Worm (Caenorhabditis elegans) whole organism, L1 larva: ENCODE measurements around the gene srt-34.

Experiments
- C04F5.9 ChIP-seq: sonication (generic microtip); optimal IDR thresholded peaks from 2 replicates; lab custom pipeline; 2016; ENCODE audit warnings: missing genetic modification characterization, missing compliant biosample characterization
- Y116A8C.19 ChIP-seq: sonication (generic microtip); optimal IDR thresholded peaks from 2 replicates; lab custom pipeline; 2016; ENCODE audit warnings: missing compliant biosample characterization, missing genetic modification characterization, borderline replicate concordance
- ama-1 ChIP-seq: fragments of 150-350 bp; optimal IDR thresholded peaks from 2 replicates; lab custom pipeline; 2014
- ceh-63 ChIP-seq: fragments of 200-800 bp; sonication (Bioruptor generic); optimal IDR thresholded peaks from 2 replicates; lab custom pipeline; 2018; ENCODE audit warnings: mild to moderate bottlenecking, missing genetic modification characterization, missing compliant biosample characterization
- ceh-90 ChIP-seq: sonication (generic microtip); optimal IDR thresholded peaks from 2 replicates; lab custom pipeline; 2016; ENCODE audit warnings: missing genetic modification characterization, missing compliant biosample characterization
- ces-1 ChIP-seq: fragments of 150-350 bp; optimal IDR thresholded peaks from 2 replicates; lab custom pipeline; 2014; ENCODE audit warnings: missing biosample characterization, missing genetic modification reagents, missing genetic modification characterization
- dpl-1 ChIP-seq, 3 experiments: fragments of 150-350 bp in 2 of 3; sonication (generic microtip) in 1 of 3; optimal IDR thresholded peaks; 2 replicates each; lab custom pipeline; 2014 to 2017; ENCODE audit warnings: missing biosample characterization in 3 of 3, missing genetic modification characterization in 3 of 3, missing genetic modification reagents in 3 of 3
- efl-1 ChIP-seq, 4 experiments: fragments of 150-350 bp; optimal IDR thresholded peaks in 3 of 4; peaks in 1 of 4; 1 replicate in 1 of 4; 2 replicates in 3 of 4; lab custom pipeline; 2014; ENCODE audit warnings: missing biosample characterization in 2 of 4, missing genetic modification characterization in 2 of 4, missing genetic modification reagents in 2 of 4
- efl-3 ChIP-seq: fragments of 200-800 bp; sonication (Bioruptor generic); optimal IDR thresholded peaks from 2 replicates; lab custom pipeline; 2018; ENCODE audit warnings: mild to moderate bottlenecking, missing genetic modification characterization, missing compliant biosample characterization
- grh-1 ChIP-seq: fragments of 200-800 bp; sonication (Bioruptor generic); IDR thresholded peaks from 2 replicates; pipeline ENCODE4 v1.3.6; 2022; ENCODE audit warnings: missing genetic modification reagents, missing genetic modification characterization, missing compliant biosample characterization
- hlh-4 ChIP-seq: sonication (generic microtip); optimal IDR thresholded peaks from 2 replicates; lab custom pipeline; 2016; ENCODE audit warnings: mild to moderate bottlenecking, missing genetic modification characterization, missing compliant biosample characterization
- irx-1 ChIP-seq: sonication (generic microtip); optimal IDR thresholded peaks from 2 replicates; lab custom pipeline; 2016; ENCODE audit warnings: missing genetic modification characterization, missing compliant biosample characterization
- lin-14 ChIP-seq: fragments of 200-800 bp; sonication (Bioruptor generic); optimal IDR thresholded peaks from 2 replicates; lab custom pipeline; 2018; ENCODE audit warnings: mild to moderate bottlenecking, missing genetic modification characterization, moderate library complexity, missing compliant biosample characterization
- lin-15B ChIP-seq: fragments of 150-350 bp; sonication (generic microtip); optimal IDR thresholded peaks from 3 replicates; lab custom pipeline; 2014; ENCODE audit warnings: missing biosample characterization, missing genetic modification characterization
- lir-3 ChIP-seq: sonication (generic microtip); optimal IDR thresholded peaks from 2 replicates; lab custom pipeline; 2016; ENCODE audit warnings: mild to moderate bottlenecking, missing genetic modification characterization, moderate library complexity, missing compliant biosample characterization; ENCODE audit not compliant: poor library complexity
- mef-2 ChIP-seq: fragments of 150-350 bp; optimal IDR thresholded peaks from 2 replicates; lab custom pipeline; 2014; ENCODE audit warnings: missing biosample characterization, missing genetic modification characterization
- mep-1 ChIP-seq: fragments of 150-350 bp; optimal IDR thresholded peaks from 2 replicates; lab custom pipeline; 2014; ENCODE audit warnings: missing biosample characterization, missing genetic modification characterization
- nhr-12 ChIP-seq: sonication (generic microtip); optimal IDR thresholded peaks from 2 replicates; lab custom pipeline; 2017; ENCODE audit warnings: missing biosample characterization, missing genetic modification characterization
- nhr-20 ChIP-seq: sonication (generic microtip); optimal IDR thresholded peaks from 2 replicates; lab custom pipeline; 2016; ENCODE audit warnings: mild to moderate bottlenecking, missing genetic modification characterization, missing compliant biosample characterization
- nhr-28 ChIP-seq: fragments of 150-350 bp; optimal IDR thresholded peaks from 2 replicates; lab custom pipeline; 2014; ENCODE audit warnings: missing biosample characterization, missing genetic modification characterization
- nhr-47 ChIP-seq: sonication (generic microtip); optimal IDR thresholded peaks from 2 replicates; lab custom pipeline; 2016; ENCODE audit warnings: mild to moderate bottlenecking, missing genetic modification characterization, moderate library complexity, missing compliant biosample characterization
- nhr-77 ChIP-seq: fragments of 150-350 bp; optimal IDR thresholded peaks from 2 replicates; lab custom pipeline; 2014; ENCODE audit warnings: missing biosample characterization, missing genetic modification characterization
- nhr-85 ChIP-seq: sonication (generic microtip); peaks from one replicate; lab custom pipeline; 2016; ENCODE audit warnings: missing genetic modification characterization, inconsistent platforms, missing compliant biosample characterization
- nhr-90 ChIP-seq: sonication (generic microtip); optimal IDR thresholded peaks from 2 replicates; lab custom pipeline; 2016; ENCODE audit warnings: mild to moderate bottlenecking, missing genetic modification characterization, missing compliant biosample characterization; ENCODE audit not compliant: poor library complexity
- pag-3 ChIP-seq: sonication (generic microtip); optimal IDR thresholded peaks from 2 replicates; lab custom pipeline; 2017; ENCODE audit warnings: missing genetic modification characterization, mild to moderate bottlenecking, missing compliant biosample characterization, antibody characterized with exemption, borderline replicate concordance; ENCODE audit not compliant: insufficient read depth
- pqm-1 ChIP-seq: sonication (generic microtip); optimal IDR thresholded peaks from 3 replicates; lab custom pipeline; 2017; ENCODE audit warnings: missing biosample characterization, missing genetic modification characterization
- skn-1 ChIP-seq: fragments of 150-350 bp; optimal IDR thresholded peaks from 2 replicates; lab custom pipeline; 2014; ENCODE audit warnings: missing biosample characterization, missing genetic modification characterization
- snpc-4 ChIP-seq: fragments of 150-350 bp; optimal IDR thresholded peaks from 2 replicates; lab custom pipeline; 2014; ENCODE audit warnings: missing biosample characterization, missing genetic modification characterization
- sox-4 ChIP-seq: sonication (generic microtip); optimal IDR thresholded peaks from 2 replicates; lab custom pipeline; 2016; ENCODE audit warnings: missing genetic modification characterization, missing compliant biosample characterization
- sptf-1 ChIP-seq: fragments of 150-350 bp; optimal IDR thresholded peaks from 2 replicates; lab custom pipeline; 2014; ENCODE audit warnings: missing biosample characterization, missing genetic modification characterization
- unc-86 ChIP-seq: sonication (generic microtip); optimal IDR thresholded peaks from 2 replicates; lab custom pipeline; 2016; ENCODE audit warnings: missing genetic modification characterization, missing compliant biosample characterization
- xbp-1 ChIP-seq: sonication (generic microtip); optimal IDR thresholded peaks from 2 replicates; lab custom pipeline; 2016; ENCODE audit warnings: missing genetic modification characterization, missing compliant biosample characterization
- zip-4 ChIP-seq: fragments of 200-800 bp; sonication (Bioruptor generic); optimal IDR thresholded peaks from 2 replicates; lab custom pipeline; 2018; ENCODE audit warnings: mild to moderate bottlenecking, missing genetic modification characterization, moderate library complexity, missing compliant biosample characterization

Gene srt-34

ce11 chrV:2830817-2831216 is 12.8 kb upstream of the srt-34 start, which contains the start of gene srw-2:
Gene srw-2 (plus strand): TSS chrV:2830878.
- TF ChIP-seq nhr-77 (no peak), mep-1 (no peak), snpc-4 (no peak), skn-1 (tag; lab: Kevin White, UChicago) (no peak), mef-2 (no peak), ama-1 (lab: Kevin White, UChicago) (no peak), efl-3 (GFP tag; lab: Kevin White, UChicago) (no peak), ces-1 (GFP tag; lab: Kevin White, UChicago) (no peak), xbp-1 (tag; lab: Kevin White, UChicago) (no peak), zip-4 (GFP tag; lab: Kevin White, UChicago) (no peak), nhr-12 (no peak), unc-86 (no peak)

DNA sequence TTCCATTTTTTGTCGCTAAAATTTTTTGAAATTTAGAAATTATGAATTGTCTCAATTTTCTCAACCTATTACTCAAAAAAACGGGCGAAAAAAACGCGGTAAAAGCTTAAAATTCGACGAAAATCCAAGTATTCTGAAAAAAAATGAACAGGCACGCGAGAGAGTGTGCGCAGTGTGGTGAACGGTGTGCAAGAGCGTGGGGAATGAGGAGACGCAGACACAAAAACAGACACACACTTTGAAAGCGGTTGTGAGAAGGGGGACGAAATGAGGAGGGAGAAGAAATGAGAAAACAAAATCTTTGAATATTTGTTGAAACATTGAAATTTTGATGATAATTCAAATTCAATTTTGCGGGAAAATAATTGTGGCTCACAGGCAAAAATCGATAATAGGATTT is 8.8 kb upstream of the srt-34 start, which contains the start of gene T03D3.5:
Gene T03D3.5 (minus strand): TSS at position 21 of the 400 bp plus-strand sequence.
- TF ChIP-seq efl-1 (optimal IDR thresholded peaks at IDR 0.05; lab: Kevin White, UChicago) (peak; percentile 61 to 65), efl-1 (GFP tag; optimal IDR thresholded peaks at IDR 0.05 in 1 of 2; lab: Kevin White, UChicago) (peak in 1 of 2 experiments; percentile 92), nhr-90 (tag; lab: Kevin White, UChicago) (no peak), C04F5.9 (tag; lab: Kevin White, UChicago) (no peak), dpl-1 (GFP tag; optimal IDR thresholded peaks at IDR 0.05; lab: Kevin White, UChicago) (peak in 2 of 3 experiments; percentile 19 to 20)

DNA sequence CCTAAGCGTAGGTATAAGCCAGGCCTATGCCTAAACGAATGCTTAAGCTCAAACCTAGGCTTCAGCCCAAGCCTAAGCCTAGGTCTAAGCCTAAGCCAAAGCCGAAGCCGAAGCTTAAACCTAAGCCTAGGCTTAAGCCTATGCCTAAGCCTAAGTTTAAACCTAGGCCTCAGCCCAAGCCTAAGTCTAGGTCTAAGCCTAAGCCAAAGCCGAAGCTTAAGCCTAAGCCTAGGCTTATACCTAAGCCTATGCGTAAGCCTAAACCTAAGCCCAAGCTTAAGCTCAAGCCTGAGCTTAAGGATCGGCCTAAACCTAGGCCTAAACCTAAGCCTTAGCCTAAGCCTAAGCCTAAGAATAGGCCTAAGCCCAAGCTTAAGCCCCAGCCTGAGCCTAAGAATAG is 8.0 kb upstream of the srt-34 start:
- TF ChIP-seq lin-15B (tag; lab: Kevin White, UChicago) (no peak), skn-1 (tag; lab: Kevin White, UChicago) (no peak), nhr-85 (tag; lab: Kevin White, UChicago) (no peak), lin-14 (GFP tag; lab: Kevin White, UChicago) (no peak), nhr-47 (tag; lab: Kevin White, UChicago) (no peak), pag-3 (tag; lab: Kevin White, UChicago) (no peak), lir-3 (tag; lab: Kevin White, UChicago) (no peak), nhr-77 (no peak), sox-4 (tag; lab: Kevin White, UChicago) (no peak), grh-1 (no peak), sptf-1 (tag; lab: Kevin White, UChicago) (no peak), Y116A8C.19 (no peak), irx-1 (tag; lab: Kevin White, UChicago) (no peak), pqm-1 (tag; lab: Kevin White, UChicago) (no peak), nhr-20 (no peak), nhr-28 (tag; lab: Kevin White, UChicago) (no peak), ceh-63 (GFP tag; lab: Kevin White, UChicago) (no peak)

DNA sequence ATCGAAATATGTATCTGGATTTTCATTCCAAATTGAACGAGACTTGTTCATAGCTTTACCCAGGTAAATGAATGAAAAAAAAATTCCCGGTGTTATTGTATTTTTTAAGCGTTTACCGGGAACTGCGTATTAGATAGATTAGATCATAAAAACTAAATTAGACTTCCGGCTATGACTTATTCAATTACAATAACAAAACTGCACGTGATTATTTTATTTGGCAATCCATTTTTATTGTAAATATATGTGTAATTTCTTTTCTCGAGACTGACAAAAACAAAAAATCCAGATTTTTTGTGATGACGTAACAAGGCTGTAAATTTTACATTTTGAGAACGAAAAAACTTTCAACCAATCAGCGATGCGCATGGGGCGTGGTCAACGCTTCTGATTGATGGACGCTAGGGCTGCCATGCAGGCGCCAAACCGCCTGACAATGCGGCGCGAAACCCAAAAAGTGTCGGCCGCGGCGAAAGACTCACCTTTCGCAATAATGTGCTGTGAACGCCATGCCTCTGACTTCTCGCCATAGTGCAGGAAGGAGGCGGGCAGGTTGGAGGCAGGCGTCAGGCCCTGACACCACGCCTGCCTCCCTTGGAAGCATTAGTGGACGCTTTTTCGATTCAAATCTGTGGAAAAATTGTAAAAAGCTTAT is 3.7 kb upstream of the srt-34 start, which contains the start of gene srh-36:
Gene srh-36 (minus strand): TSS at position 51 of the 655 bp plus-strand sequence.
- TF ChIP-seq ceh-90 (no peak), snpc-4 (peak; percentile 29)

ce11 chrV:2815956-2816355 is 2.1 kb downstream of the srt-34 start, which contains the start of gene F54E2.5:
Gene F54E2.5 (minus strand): TSS chrV:2816056.
- TF ChIP-seq nhr-77 = no peak
- no peak for TF ChIP-seq efl-1 (optimal IDR thresholded peaks at IDR 0.05; lab: Kevin White, UChicago)
- TF ChIP-seq efl-1 (GFP tag; optimal IDR thresholded peaks at IDR 0.05 in 1 of 2; lab: Kevin White, UChicago) = peak in 1 of 2 experiments; percentile 2
- TF ChIP-seq hlh-4 (tag; lab: Kevin White, UChicago) = peak; percentile 31
